Worm (Caenorhabditis elegans): ENCODE results near the gene wrt-4.
A peak's percentile ranks its signal among the peaks of the same experiment; 100 is the strongest.

wrt-4 gene

ce11 chrX:15741852-15742251 lies 15.2 kb downstream of the wrt-4 start (continued):
- TF ChIP-seq ztf-26 (tag; optimal IDR thresholded peaks at IDR 0.05) (peak; percentile 46), tbx-9 (tag; optimal IDR thresholded peaks at IDR 0.05; ENCODE audit: borderline replicate concordance) (no peak), cebp-2 (GFP tag; IDR thresholded peaks at IDR 0.05) (peak; percentile 84; the same call in 1 of the 2 replicates), Y95B8A.8 (GFP tag; IDR thresholded peaks at IDR 0.05) (no peak), mcd-1 (GFP tag; IDR thresholded peaks at IDR 0.05) (peak; percentile 71), chd-7 (tag; optimal IDR thresholded peaks at IDR 0.05) (peak; percentile 65), atf-7 (tag; optimal IDR thresholded peaks at IDR 0.05) (peak; percentile 55), ZK185.1 (tag; optimal IDR thresholded peaks at IDR 0.05; ENCODE audit: poor library complexity, severe bottlenecking) (peak; percentile 86), madf-10 (tag; optimal IDR thresholded peaks at IDR 0.05) (peak; percentile 77), zim-3 (tag; optimal IDR thresholded peaks at IDR 0.05) (peak; percentile 61), lir-1 (GFP tag; conservative IDR thresholded peaks at IDR 0.05) (peak; percentile 68), T26A5.8 (tag; optimal IDR thresholded peaks at IDR 0.05) (peak; percentile 74), B0019.2 (GFP tag; conservative IDR thresholded peaks at IDR 0.05) (peak; percentile 58; the same call in 1 of the 2 replicates), nhr-120 (GFP tag; IDR thresholded peaks at IDR 0.05) (0 out of 2 replicates have a peak, but pooled peaks have one; percentile 58), lag-1 (GFP tag; IDR thresholded peaks at IDR 0.05) (no peak), F23B12.7 (tag; optimal IDR thresholded peaks at IDR 0.05; ENCODE audit: insufficient read depth) (peak; percentile 83), K11D2.4 (GFP tag; IDR thresholded peaks at IDR 0.05) (peak; percentile 90), tbp1 (GFP tag; optimal IDR thresholded peaks at IDR 0.05) (peak; percentile 96), ztf-28 (GFP tag; IDR thresholded peaks at IDR 0.05) (peak; percentile 47; the same call in 1 of the 2 replicates), ztf-18 (tag; optimal IDR thresholded peaks at IDR 0.05) (peak; percentile 80), hsf-1 (GFP tag; IDR thresholded peaks at IDR 0.05) (no peak), aptf-2 (GFP tag; conservative IDR thresholded peaks at IDR 0.05) (no peak), gei-17 (GFP tag; optimal IDR thresholded peaks at IDR 0.05) (peak; percentile 79), attf-3 (GFP tag; conservative IDR thresholded peaks at IDR 0.05) (0 out of 2 replicates have a peak, but pooled peaks have one; percentile 36), F52B5.7 (tag; optimal IDR thresholded peaks at IDR 0.05) (peak; percentile 78), Y53G8AR.9 (GFP tag; conservative IDR thresholded peaks at IDR 0.05) (no peak), cebp-1 (GFP tag; IDR thresholded peaks at IDR 0.05) (peak; percentile 46; the same call in 1 of the 2 replicates), cebp-1 (tag; optimal IDR thresholded peaks at IDR 0.05) (peak; percentile 81), let-607 (tag; optimal IDR thresholded peaks at IDR 0.05) (peak; percentile 29 to 42), sdz-38 (tag; optimal IDR thresholded peaks at IDR 0.05) (peak; percentile 63), pbrm-1 (GFP tag; IDR thresholded peaks at IDR 0.05) (peak; percentile 92), pha-4 (tag; optimal IDR thresholded peaks at IDR 0.05) (no peak), F57A8.1 (GFP tag; optimal IDR thresholded peaks at IDR 0.05) (peak; percentile 56), ceh-58 (GFP tag; IDR thresholded peaks at IDR 0.05) (no peak), ztf-22 (GFP tag; optimal IDR thresholded peaks at IDR 0.05) (no peak), C06A6.2 (GFP tag; conservative IDR thresholded peaks at IDR 0.05) (0 out of 2 replicates have a peak, but pooled peaks have one; percentile 31), B0336.3 (GFP tag; IDR thresholded peaks at IDR 0.05) (peak; percentile 79), rpc-1 (optimal IDR thresholded peaks at IDR 0.05) (peak; percentile 89), rpc-1 (tag; optimal IDR thresholded peaks at IDR 0.05) (peak; percentile 89), akir-1 (GFP tag; optimal IDR thresholded peaks at IDR 0.05) (peak; percentile 60), attf-6 (GFP tag; IDR thresholded peaks at IDR 0.05) (peak; percentile 62; the same call in 1 of the 2 replicates), nfya-2 (GFP tag; IDR thresholded peaks at IDR 0.05) (no peak), tlf-1 (GFP tag; optimal IDR thresholded peaks at IDR 0.05) (peak; percentile 2), bed-1 (GFP tag; IDR thresholded peaks at IDR 0.05) (no peak), hrde-1 (tag; optimal IDR thresholded peaks at IDR 0.05; ENCODE audit: borderline replicate concordance) (no peak), efl-1 (GFP tag; optimal IDR thresholded peaks at IDR 0.05) (no peak), F10E7.11 (tag; optimal IDR thresholded peaks at IDR 0.05) (peak; percentile 61), let-526 (GFP tag; IDR thresholded peaks at IDR 0.05) (no peak), madf-8 (GFP tag; conservative IDR thresholded peaks at IDR 0.05) (no peak)

Data from whole organism, young adult.